Worm (Caenorhabditis elegans) whole organism, young adult: ENCODE data around the gene T01D1.7.
A peak's percentile ranks its signal among the peaks of the same experiment; 100 is the strongest.

Experiments used
- B0019.2 ChIP-seq: fragments of 200-800 bp; sonication (Bioruptor generic); conservative IDR thresholded peaks from 2 replicates; pipeline ENCODE4 v1.3.6; 2022; ENCODE audit warnings: missing genetic modification reagents, missing genetic modification characterization, missing compliant biosample characterization
- B0336.3 ChIP-seq: fragments of 200-800 bp; sonication (Bioruptor generic); IDR thresholded peaks from 2 replicates; pipeline ENCODE4 v1.3.6; 2022; ENCODE audit warnings: missing genetic modification characterization, missing compliant biosample characterization
- F10E7.11 ChIP-seq: sonication (generic microtip); optimal IDR thresholded peaks from 2 replicates; lab custom pipeline; 2017; ENCODE audit warnings: mild to moderate bottlenecking, missing genetic modification characterization, moderate library complexity, missing compliant biosample characterization
- F39B2.1 ChIP-seq: fragments of 200-800 bp; sonication (Bioruptor generic); IDR thresholded peaks from 2 replicates; pipeline ENCODE4 v1.3.6; 2022; ENCODE audit warnings: missing genetic modification reagents, missing genetic modification characterization, missing compliant biosample characterization
- F52B5.7 ChIP-seq: sonication (generic microtip); optimal IDR thresholded peaks from 2 replicates; lab custom pipeline; 2016; ENCODE audit warnings: mild to moderate bottlenecking, missing genetic modification characterization, missing compliant biosample characterization
- F57A8.1 ChIP-seq: fragments of 200-800 bp; sonication (Bioruptor generic); optimal IDR thresholded peaks from 2 replicates; lab custom pipeline; 2018; ENCODE audit warnings: mild to moderate bottlenecking, missing genetic modification characterization, moderate library complexity, missing compliant biosample characterization
- K12H6.12 ChIP-seq: fragments of 200-800 bp; sonication (Bioruptor generic); optimal IDR thresholded peaks from 2 replicates; lab custom pipeline; 2018; ENCODE audit warnings: mild to moderate bottlenecking, missing genetic modification characterization, missing compliant biosample characterization
- Y95B8A.8 ChIP-seq: fragments of 200-800 bp; sonication (Bioruptor generic); IDR thresholded peaks from 2 replicates; pipeline ENCODE4 v1.3.6; 2022; ENCODE audit warnings: missing genetic modification reagents, missing genetic modification characterization, missing compliant biosample characterization
- ama-1 ChIP-seq, 3 experiments: fragments of 150-350 bp in 1 of 3; sonication (generic microtip) in 2 of 3; optimal IDR thresholded peaks; 2 replicates each; lab custom pipeline; 2014 to 2018; ENCODE audit warnings: missing biosample characterization in 2 of 3, missing genetic modification characterization in 2 of 3, missing genetic modification reagents in 2 of 3
- atf-7 ChIP-seq: sonication (generic microtip); optimal IDR thresholded peaks from 2 replicates; lab custom pipeline; 2017; ENCODE audit warnings: mild to moderate bottlenecking, missing genetic modification characterization, missing compliant biosample characterization
- athp-1 ChIP-seq: sonication (generic microtip); optimal IDR thresholded peaks from 2 replicates; lab custom pipeline; 2017; ENCODE audit warnings: mild to moderate bottlenecking, missing genetic modification characterization, missing compliant biosample characterization
- attf-5 ChIP-seq: fragments of 200-800 bp; sonication (Bioruptor generic); optimal IDR thresholded peaks from 2 replicates; lab custom pipeline; 2018; ENCODE audit warnings: mild to moderate bottlenecking, missing genetic modification characterization, missing compliant biosample characterization
- ccch-3 ChIP-seq: fragments of 200-800 bp; sonication (Bioruptor generic); optimal IDR thresholded peaks from 2 replicates; lab custom pipeline; 2018; ENCODE audit warnings: mild to moderate bottlenecking, missing genetic modification characterization, missing compliant biosample characterization
- ceh-100 ChIP-seq: fragments of 200-800 bp; sonication (Bioruptor generic); IDR thresholded peaks from 2 replicates; pipeline ENCODE4 v1.3.6; 2022; ENCODE audit warnings: missing genetic modification reagents, missing genetic modification characterization, missing compliant biosample characterization
- ceh-58 ChIP-seq: fragments of 200-800 bp; sonication (Bioruptor generic); IDR thresholded peaks from 2 replicates; pipeline ENCODE4 v1.3.6; 2022; ENCODE audit warnings: missing genetic modification characterization, missing compliant biosample characterization
- dpff-1 ChIP-seq: sonication (generic microtip); optimal IDR thresholded peaks from 2 replicates; lab custom pipeline; 2017; ENCODE audit warnings: mild to moderate bottlenecking, missing genetic modification characterization, missing compliant biosample characterization
- egrh-3 ChIP-seq: fragments of 200-800 bp; sonication (Bioruptor generic); IDR thresholded peaks from 2 replicates; pipeline ENCODE4 v1.3.6; 2022; ENCODE audit warnings: missing genetic modification reagents, missing genetic modification characterization, missing compliant biosample characterization
- ekl-4 ChIP-seq: fragments of 200-800 bp; sonication (Bioruptor generic); IDR thresholded peaks from 2 replicates; pipeline ENCODE4 v1.3.6; 2022; ENCODE audit warnings: missing genetic modification reagents, missing genetic modification characterization, missing compliant biosample characterization
- hmg-20 ChIP-seq: fragments of 200-800 bp; sonication (Bioruptor generic); IDR thresholded peaks from 2 replicates; pipeline ENCODE4 v1.3.6; 2022; ENCODE audit warnings: missing genetic modification reagents, missing genetic modification characterization, missing compliant biosample characterization
- let-607 ChIP-seq, 2 experiments: fragments of 200-800 bp in 1 of 2; sonication (Bioruptor generic) in 1 of 2; sonication (generic microtip) in 1 of 2; optimal IDR thresholded peaks; 2 replicates each; lab custom pipeline; 2016 to 2018; ENCODE audit warnings: mild to moderate bottlenecking in 2 of 2, missing compliant biosample characterization in 2 of 2, missing genetic modification characterization in 2 of 2, moderate library complexity in 2 of 2, missing genotype in 1 of 2
- lin-26 ChIP-seq: fragments of 200-800 bp; sonication (Bioruptor generic); IDR thresholded peaks from 2 replicates; pipeline ENCODE4 v1.3.6; 2022; ENCODE audit warnings: missing genetic modification reagents, missing genetic modification characterization, missing compliant biosample characterization
- lin-35 ChIP-seq, 3 experiments: fragments of 150-350 bp in 2 of 3; sonication (generic microtip) in 1 of 3; optimal IDR thresholded peaks; 2 replicates each; lab custom pipeline; 2014 to 2018; ENCODE audit warnings: missing biosample characterization in 3 of 3, missing genetic modification characterization in 3 of 3, missing genetic modification reagents in 3 of 3
- lin-40 ChIP-seq: sonication (generic microtip); optimal IDR thresholded peaks from 2 replicates; lab custom pipeline; 2016; ENCODE audit warnings: missing genetic modification characterization, mild to moderate bottlenecking, missing compliant biosample characterization, missing genotype, missing genetic modification reagents
- lir-1 ChIP-seq: fragments of 200-800 bp; sonication (Bioruptor generic); conservative IDR thresholded peaks from 2 replicates; pipeline ENCODE4 v1.3.6; 2022; ENCODE audit warnings: missing genetic modification reagents, missing genetic modification characterization, missing compliant biosample characterization
- lsl-1 ChIP-seq: fragments of 200-800 bp; sonication (Bioruptor generic); optimal IDR thresholded peaks from 2 replicates; lab custom pipeline; 2018; ENCODE audit warnings: mild to moderate bottlenecking, missing genetic modification characterization, moderate library complexity, missing compliant biosample characterization
- lsy-27 ChIP-seq: sonication (generic microtip); optimal IDR thresholded peaks from 2 replicates; lab custom pipeline; 2017; ENCODE audit warnings: missing genetic modification characterization, mild to moderate bottlenecking, missing compliant biosample characterization, antibody characterized with exemption, missing genotype, borderline replicate concordance; ENCODE audit not compliant: insufficient read depth
- madf-8 ChIP-seq: fragments of 200-800 bp; sonication (Bioruptor generic); conservative IDR thresholded peaks from 2 replicates; pipeline ENCODE4 v1.3.6; 2022; ENCODE audit warnings: missing genetic modification reagents, missing genetic modification characterization, missing compliant biosample characterization
- mcd-1 ChIP-seq: fragments of 200-800 bp; sonication (Bioruptor generic); IDR thresholded peaks from 2 replicates; pipeline ENCODE4 v1.3.6; 2022; ENCODE audit warnings: missing genetic modification reagents, missing genetic modification characterization, missing compliant biosample characterization
- mel-28 ChIP-seq: sonication (generic microtip); optimal IDR thresholded peaks from 2 replicates; lab custom pipeline; 2016; ENCODE audit warnings: borderline replicate concordance, mild to moderate bottlenecking, missing genetic modification characterization, missing compliant biosample characterization
- nhr-179 ChIP-seq: sonication (generic microtip); optimal IDR thresholded peaks from 2 replicates; lab custom pipeline; 2016; ENCODE audit warnings: mild to moderate bottlenecking, missing genetic modification characterization, missing compliant biosample characterization
- nhr-27 ChIP-seq: fragments of 200-800 bp; sonication (Bioruptor generic); optimal IDR thresholded peaks from 2 replicates; lab custom pipeline; 2018; ENCODE audit warnings: mild to moderate bottlenecking, missing genetic modification characterization, moderate library complexity, missing compliant biosample characterization
- nhr-90 ChIP-seq: sonication (generic microtip); optimal IDR thresholded peaks from 2 replicates; lab custom pipeline; 2016; ENCODE audit warnings: missing genotype, mild to moderate bottlenecking, missing genetic modification characterization, missing compliant biosample characterization
- pbrm-1 ChIP-seq: fragments of 200-800 bp; sonication (Bioruptor generic); IDR thresholded peaks from 2 replicates; pipeline ENCODE4 v1.3.6; 2022; ENCODE audit warnings: missing genetic modification reagents, missing genetic modification characterization, missing compliant biosample characterization
- pha-4 ChIP-seq: fragments of 150-350 bp; sonication (generic microtip); optimal IDR thresholded peaks from 2 replicates; lab custom pipeline; 2014; ENCODE audit warnings: missing biosample characterization, missing genetic modification reagents, missing genetic modification characterization
- rpc-1 ChIP-seq, 2 experiments: fragments of 150-350 bp in 1 of 2; sonication (generic microtip) in 1 of 2; optimal IDR thresholded peaks; 2 replicates each; lab custom pipeline; 2014 to 2018; ENCODE audit warnings: missing biosample characterization in 1 of 2, missing genetic modification characterization in 1 of 2, missing genetic modification reagents in 1 of 2, missing genotype in 1 of 2
- sdz-38 ChIP-seq: sonication (generic microtip); optimal IDR thresholded peaks from 2 replicates; lab custom pipeline; 2016; ENCODE audit warnings: missing genotype, missing genetic modification characterization, missing compliant biosample characterization
- sea-2 ChIP-seq: fragments of 200-800 bp; sonication (Bioruptor generic); IDR thresholded peaks from 2 replicates; pipeline ENCODE4 v1.3.6; 2022; ENCODE audit warnings: missing genetic modification characterization, missing compliant biosample characterization
- snpc-1.1 ChIP-seq: sonication (generic microtip); optimal IDR thresholded peaks from 2 replicates; lab custom pipeline; 2017; ENCODE audit warnings: missing genetic modification characterization, mild to moderate bottlenecking, missing compliant biosample characterization, antibody characterized with exemption, moderate library complexity, missing genotype, missing genetic modification reagents; ENCODE audit not compliant: insufficient read depth
- somi-1 ChIP-seq: fragments of 200-800 bp; sonication (Bioruptor generic); optimal IDR thresholded peaks from 2 replicates; lab custom pipeline; 2018; ENCODE audit warnings: mild to moderate bottlenecking, missing genetic modification characterization, missing compliant biosample characterization
- tbx-9 ChIP-seq: sonication (generic microtip); optimal IDR thresholded peaks from 2 replicates; lab custom pipeline; 2016; ENCODE audit warnings: borderline replicate concordance, missing genetic modification characterization, inconsistent platforms, missing compliant biosample characterization
- tlf-1 ChIP-seq: fragments of 200-800 bp; sonication (Bioruptor generic); optimal IDR thresholded peaks from 2 replicates; lab custom pipeline; 2018; ENCODE audit warnings: mild to moderate bottlenecking, missing genetic modification characterization, missing compliant biosample characterization
- zfh-2 ChIP-seq: fragments of 200-800 bp; sonication (Bioruptor generic); conservative IDR thresholded peaks from 2 replicates; pipeline ENCODE4 v1.3.6; 2022; ENCODE audit warnings: missing genetic modification reagents, missing genetic modification characterization, missing compliant biosample characterization
- ztf-3 ChIP-seq: fragments of 200-800 bp; sonication (Bioruptor generic); optimal IDR thresholded peaks from 2 replicates; lab custom pipeline; 2018; ENCODE audit warnings: mild to moderate bottlenecking, missing genetic modification characterization, missing compliant biosample characterization
- ztf-6 ChIP-seq: fragments of 200-800 bp; sonication (Bioruptor generic); IDR thresholded peaks from 2 replicates; pipeline ENCODE4 v1.3.6; 2022; ENCODE audit warnings: missing genetic modification reagents, missing genetic modification characterization, missing compliant biosample characterization

The T01D1.7 gene

DNA sequence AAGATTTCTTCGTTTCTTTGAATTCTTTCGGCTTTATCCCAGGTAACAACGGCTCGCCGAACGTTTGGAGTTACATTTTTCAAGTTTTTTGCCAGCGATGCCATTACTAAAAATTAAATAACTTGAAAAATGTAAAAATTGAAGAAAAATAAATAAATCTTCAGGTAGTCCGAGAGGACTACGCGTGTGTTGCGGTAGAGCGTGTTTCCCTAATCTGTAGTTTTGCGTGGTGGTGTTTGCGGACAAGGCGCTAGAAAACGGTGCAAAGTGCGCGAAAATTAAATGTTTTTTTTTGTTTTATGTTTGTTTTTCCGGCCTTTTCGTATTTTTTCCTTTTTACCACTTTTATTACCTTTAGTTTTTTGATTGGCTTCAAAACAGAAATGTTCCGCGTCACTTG lies 17.7 kb downstream of the T01D1.7 start, which contains the start of gene mrpl-28 (continued):
- TF ChIP-seq hmg-20: 0 out of 2 replicates have a peak, but pooled peaks have one; percentile 65
- TF ChIP-seq nhr-179 (tag; lab: Kevin White, UChicago): no peak
- TF ChIP-seq egrh-3 (GFP tag; lab: Robert Waterston, UW): no peak
- TF ChIP-seq ama-1 (optimal IDR thresholded peaks at IDR 0.05; lab: Kevin White, UChicago): no peak
- TF ChIP-seq ama-1 (GFP tag; optimal IDR thresholded peaks at IDR 0.05; lab: Kevin White, UChicago): no peak
- peak; percentile 58 for TF ChIP-seq lsl-1 (GFP tag; lab: Kevin White, UChicago)
- TF ChIP-seq zfh-2 (GFP tag; lab: Robert Waterston, UW): no peak
- 0 out of 2 replicates have a peak, but pooled peaks have one; percentile 61 for TF ChIP-seq Y95B8A.8 (GFP tag; lab: Robert Waterston, UW)
- TF ChIP-seq B0019.2 (GFP tag; lab: Robert Waterston, UW): no peak
- no peak for TF ChIP-seq ztf-6
- TF ChIP-seq ccch-3 (GFP tag; lab: Kevin White, UChicago): no peak
- no peak for TF ChIP-seq lin-26
- TF ChIP-seq ztf-3 (GFP tag; lab: Kevin White, UChicago): no peak
- TF ChIP-seq nhr-90 (tag; lab: Kevin White, UChicago): no peak
- peak; percentile 76 for TF ChIP-seq ceh-100 (GFP tag; lab: Robert Waterston, UW)
- TF ChIP-seq dpff-1 (tag; lab: Kevin White, UChicago): no peak
- TF ChIP-seq athp-1: peak; percentile 80
- TF ChIP-seq F39B2.1 (GFP tag; lab: Robert Waterston, UW): no peak
- no peak for TF ChIP-seq atf-7 (tag; lab: Kevin White, UChicago)
- TF ChIP-seq attf-5 (GFP tag; lab: Kevin White, UChicago): peak; percentile 67
- TF ChIP-seq pbrm-1 (GFP tag; lab: Robert Waterston, UW): peak; percentile 89
- peak in 2 of 3 experiments; percentile 57 to 90 for TF ChIP-seq lin-35 (GFP tag; optimal IDR thresholded peaks at IDR 0.05; lab: Kevin White, UChicago)
- TF ChIP-seq pha-4 (tag; lab: Kevin White, UChicago): peak; percentile 3
- TF ChIP-seq snpc-1.1: no peak
- TF ChIP-seq F52B5.7: no peak
- peak; percentile 93 for TF ChIP-seq lin-40 (tag; lab: Kevin White, UChicago)
- peak; percentile 80 for TF ChIP-seq lir-1
- TF ChIP-seq K12H6.12 (tag; lab: Kevin White, UChicago): peak; percentile 20
- peak; percentile 69 for TF ChIP-seq tlf-1
- TF ChIP-seq let-607 (tag; optimal IDR thresholded peaks at IDR 0.05; lab: Kevin White, UChicago): peak in 1 of 2 experiments; percentile 50
- no peak for TF ChIP-seq tbx-9
- peak; percentile 99 for TF ChIP-seq mcd-1 (GFP tag; lab: Robert Waterston, UW)
- TF ChIP-seq sea-2 (GFP tag; lab: Robert Waterston, UW): no peak
- TF ChIP-seq lsy-27: no peak
- TF ChIP-seq ekl-4 (GFP tag; lab: Robert Waterston, UW): peak; percentile 92
- TF ChIP-seq sdz-38 (tag; lab: Kevin White, UChicago): no peak
- no peak for TF ChIP-seq F10E7.11 (tag; lab: Kevin White, UChicago)
- no peak for TF ChIP-seq rpc-1 (optimal IDR thresholded peaks at IDR 0.05; lab: Kevin White, UChicago)
- no peak for TF ChIP-seq rpc-1 (tag; optimal IDR thresholded peaks at IDR 0.05; lab: Kevin White, UChicago)
- TF ChIP-seq madf-8 (GFP tag; lab: Robert Waterston, UW): no peak
- TF ChIP-seq mel-28 (tag; lab: Kevin White, UChicago): no peak
- no peak for TF ChIP-seq ceh-58 (GFP tag; lab: Robert Waterston, UW)
- TF ChIP-seq somi-1 (GFP tag; lab: Kevin White, UChicago): no peak
- TF ChIP-seq nhr-27 (tag; lab: Kevin White, UChicago): no peak
- TF ChIP-seq F57A8.1: no peak
- peak; percentile 52; the same call in 1 of the 2 replicates for TF ChIP-seq B0336.3 (GFP tag; lab: Robert Waterston, UW)
- TF ChIP-seq, all 124 proteins: peak for 53
